Fruit fly (Drosophila melanogaster): ENCODE results near the gene CG43394.

CG43394 gene

DNA sequence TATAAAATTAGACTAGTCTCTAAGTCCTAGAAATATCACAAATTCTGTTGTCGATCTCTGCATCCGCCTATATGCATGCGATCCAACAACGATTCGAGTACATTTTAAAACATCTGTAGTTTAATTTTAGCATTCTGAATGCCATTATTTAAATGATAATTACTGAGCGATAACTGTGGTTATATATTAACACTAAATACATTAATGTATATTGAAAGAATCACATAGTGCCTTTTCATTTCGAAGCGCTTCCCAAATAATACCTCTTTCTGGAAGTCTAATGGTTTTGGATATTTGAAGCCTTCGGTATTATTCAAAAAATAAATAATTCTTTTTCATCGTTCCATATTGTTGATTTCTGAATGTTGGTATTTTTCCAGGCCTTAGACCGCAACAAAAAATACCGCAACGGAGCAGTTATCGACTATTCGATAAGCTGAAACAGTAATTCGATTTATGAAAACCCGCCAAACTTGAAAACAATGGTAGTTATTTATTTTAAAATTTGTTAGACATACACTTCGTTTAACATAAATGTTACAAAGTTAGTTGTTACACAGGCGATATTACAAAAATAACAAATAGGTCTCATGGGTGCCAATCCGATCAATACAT, 11.7 kb upstream of the CG43394 start (continued):
- TF ChIP-seq unc-4 (GFP tag; IDR thresholded peaks at IDR 0.05; ENCODE audit: partially characterized antibody) (no peak), Doc2 (GFP tag; IDR thresholded peaks at IDR 0.05) (no peak), CG11093 (GFP tag; IDR thresholded peaks at IDR 0.05) (no peak), pfk (GFP tag; optimal IDR thresholded peaks at IDR 0.05) (peak; percentile 91), sens (GFP tag) (peak; percentile 3), Myb (GFP tag; optimal IDR thresholded peaks at IDR 0.05) (peak; percentile 28), CG11560 (tag; IDR thresholded peaks at IDR 0.05) (peak; percentile 98), CG2116 (GFP tag; optimal IDR thresholded peaks at IDR 0.05) (peak; percentile 64), Vsx1 (GFP tag; optimal IDR thresholded peaks at IDR 0.05) (no peak), bab2 (GFP tag; optimal IDR thresholded peaks at IDR 0.05) (no peak), trem (tag; optimal IDR thresholded peaks at IDR 0.05) (peak; percentile 53), CG11085 (GFP tag; IDR thresholded peaks at IDR 0.05) (no peak), Dp (GFP tag; optimal IDR thresholded peaks at IDR 0.05) (peak; percentile 94), ara (GFP tag; IDR thresholded peaks at IDR 0.05) (no peak)

DNA sequence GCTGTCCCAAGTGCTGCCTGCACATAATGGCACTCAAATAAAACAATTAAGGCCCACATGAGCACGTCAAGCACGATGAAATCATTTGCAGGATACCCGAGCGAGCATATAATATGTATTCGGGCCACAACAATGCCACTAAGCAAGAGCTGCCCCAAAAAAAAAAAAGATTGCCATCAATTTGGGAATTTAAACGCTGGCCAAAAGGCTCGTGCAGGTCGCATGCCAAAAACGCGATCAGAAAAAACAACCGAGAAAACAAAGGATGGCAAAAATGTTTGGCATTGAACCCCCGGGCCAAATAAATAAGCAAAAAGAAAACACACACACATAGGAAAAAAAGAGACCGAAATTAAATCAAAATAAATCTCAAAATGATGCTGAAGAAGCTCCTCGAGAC, 2.8 kb upstream of the CG43394 start:
- TF ChIP-seq CG10267 (tag; optimal IDR thresholded peaks at IDR 0.05) (no peak), CG6854 (GFP tag; optimal IDR thresholded peaks at IDR 0.05) (no peak), CG3281 (GFP tag; optimal IDR thresholded peaks at IDR 0.05) (no peak), Side (GFP tag; optimal IDR thresholded peaks at IDR 0.05) (no peak), Hr39 (optimal IDR thresholded peaks at IDR 0.05) (no peak), CG12942 (GFP tag; optimal IDR thresholded peaks at IDR 0.05) (no peak)

DNA sequence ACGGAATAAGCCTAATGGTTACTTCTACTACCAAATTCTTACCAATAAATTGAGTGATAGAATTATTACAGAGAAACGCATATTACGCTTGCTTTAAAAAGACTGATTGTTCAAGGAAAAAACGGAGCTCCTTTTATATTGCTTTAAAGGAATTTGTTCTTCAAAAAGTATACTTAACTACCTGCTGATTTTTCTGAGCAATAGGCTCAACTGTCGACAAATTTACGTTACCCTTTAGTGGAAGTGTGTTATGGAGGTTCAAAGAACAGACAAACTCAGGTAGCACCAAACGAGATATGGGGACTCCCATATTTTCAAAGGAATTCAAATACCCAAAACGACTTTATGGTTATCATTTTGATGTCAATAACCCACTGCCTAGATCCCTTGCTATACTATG, 1.6 kb upstream of the CG43394 start, which contains the start of gene CG42762:
TSS of gene CG42762 (minus strand) at position 101 of the 400 bp plus-strand sequence.
- TF ChIP-seq CG8359 (GFP tag; optimal IDR thresholded peaks at IDR 0.05; ENCODE audit: borderline replicate concordance) (no peak), sqz (GFP tag; optimal IDR thresholded peaks at IDR 0.05) (no peak), Rfx (GFP tag; IDR thresholded peaks at IDR 0.05) (no peak), HLH54F (GFP tag; optimal IDR thresholded peaks at IDR 0.05) (no peak), gfzf (GFP tag; optimal IDR thresholded peaks at IDR 0.05) (no peak), cg (GFP tag; optimal IDR thresholded peaks at IDR 0.05) (no peak), tll (GFP tag; optimal IDR thresholded peaks at IDR 0.05) (peak in 1 of 2 experiments; percentile 31), CG2199 (GFP tag; IDR thresholded peaks at IDR 0.05) (0 out of 3 replicates have a peak, but pooled peaks have one; percentile 50)

DNA sequence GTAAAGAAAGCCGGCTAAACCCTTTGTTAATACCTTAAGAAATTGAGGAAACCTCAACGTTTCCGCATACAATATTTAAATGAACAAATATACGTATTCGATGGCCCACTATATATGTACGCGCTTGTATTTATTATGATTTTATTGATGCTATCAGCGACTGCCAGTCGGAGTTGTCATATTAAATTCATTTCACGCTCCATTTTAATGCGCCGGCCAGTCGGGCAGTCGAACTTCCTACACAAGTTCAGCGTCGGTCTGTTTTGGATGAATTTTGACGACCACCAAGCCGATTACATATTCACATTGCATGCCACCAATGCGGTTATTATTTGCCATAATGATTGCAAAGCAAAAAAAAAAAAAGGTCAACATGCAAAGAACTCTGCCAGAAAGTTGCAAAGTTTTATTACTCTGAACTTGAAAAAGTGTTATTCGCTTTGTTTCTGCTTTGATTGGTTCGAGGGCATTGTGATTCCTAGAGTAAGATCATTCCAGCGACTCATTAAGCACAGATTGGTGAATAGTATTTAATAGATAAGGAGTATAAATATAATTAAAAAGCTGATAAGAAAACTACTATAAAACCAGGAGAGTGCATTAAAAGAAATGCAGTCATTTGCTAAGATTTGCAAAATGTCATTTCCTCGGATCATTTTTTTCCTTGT, 1.6 kb downstream of the CG43394 start, which contains the start of gene CG31606:
TSS of gene CG31606 (plus strand) at position 618 of the 668 bp plus-strand sequence.
- TF ChIP-seq Eip74EF (GFP tag; optimal IDR thresholded peaks at IDR 0.05) (peak in 1 of 2 experiments; percentile 75), Ets65A (GFP tag) (peak; percentile 24), chinmo (GFP tag; IDR thresholded peaks at IDR 0.05; ENCODE audit: partially characterized antibody) (0 out of 4 replicates have a peak, but pooled peaks have one; percentile 32), CG11723 (GFP tag; optimal IDR thresholded peaks at IDR 0.05) (no peak), chif (GFP tag; optimal IDR thresholded peaks at IDR 0.05) (no peak), tx (GFP tag; optimal IDR thresholded peaks at IDR 0.05) (no peak), row (GFP tag; IDR thresholded peaks at IDR 0.05) (no peak), schlank (tag; optimal IDR thresholded peaks at IDR 0.05) (no peak), NFAT (GFP tag; IDR thresholded peaks at IDR 0.05) (no peak), YL-1 (GFP tag; optimal IDR thresholded peaks at IDR 0.05) (no peak), vvl (GFP tag; IDR thresholded peaks at IDR 0.05) (peak; percentile 58; the same call in 1 of the 2 replicates)

Measured in whole organism, embryonic.